Worm (Caenorhabditis elegans): ENCODE results near the gene B0496.2.

B0496.2 gene

ce11 chrIV:7447556-7447955, at the start of gene B0496.2:
B0496.2 (plus strand) TSS chrIV:7447856.
- no peak for TF ChIP-seq unc-62 (GFP tag; optimal IDR thresholded peaks at IDR 0.05)

ce11 chrIV:7400502-7401118, 47.0 kb upstream of the B0496.2 start:
- TF ChIP-seq unc-62 (GFP tag; optimal IDR thresholded peaks at IDR 0.05) = no peak

ce11 chrIV:7402077-7402476, 45.6 kb upstream of the B0496.2 start:
- TF ChIP-seq unc-62 (GFP tag; optimal IDR thresholded peaks at IDR 0.05) = peak; percentile 26

ce11 chrIV:7403422-7403821, 44.2 kb upstream of the B0496.2 start:
- no peak for TF ChIP-seq unc-62 (GFP tag; optimal IDR thresholded peaks at IDR 0.05)

ce11 chrIV:7404934-7405632, 42.6 kb upstream of the B0496.2 start, which contains the start of the genes C48A7.16 and egl-19:
C48A7.16 (plus strand) TSS chrIV:7405477.
egl-19 (plus strand) TSS chrIV:7405582.
- no peak for TF ChIP-seq unc-62 (GFP tag; optimal IDR thresholded peaks at IDR 0.05)

- TF ChIP-seq unc-62 (GFP tag; optimal IDR thresholded peaks at IDR 0.05) = no peak
Observed at ce11 chrIV:7406690-7407089, 41.0 kb upstream of the B0496.2 start.

ce11 chrIV:7407301-7407700, 40.4 kb upstream of the B0496.2 start:
- no peak for TF ChIP-seq unc-62 (GFP tag; optimal IDR thresholded peaks at IDR 0.05)

ce11 chrIV:7413573-7413972, 34.1 kb upstream of the B0496.2 start:
- TF ChIP-seq unc-62 (GFP tag; optimal IDR thresholded peaks at IDR 0.05) = no peak

- no peak for TF ChIP-seq unc-62 (GFP tag; optimal IDR thresholded peaks at IDR 0.05)
Observed at ce11 chrIV:7414163-7414562, 33.5 kb upstream of the B0496.2 start.

ce11 chrIV:7418818-7419217, 28.8 kb upstream of the B0496.2 start, which contains the start of gene B0496.6:
B0496.6 (plus strand) TSS chrIV:7419118.
- no peak for TF ChIP-seq unc-62 (GFP tag; optimal IDR thresholded peaks at IDR 0.05)

ce11 chrIV:7420913-7421312, 26.7 kb upstream of the B0496.2 start, which contains the start of gene srtx-1:
srtx-1 (plus strand) TSS chrIV:7421213.
- no peak for TF ChIP-seq unc-62 (GFP tag; optimal IDR thresholded peaks at IDR 0.05)

ce11 chrIV:7424198-7424597, 23.5 kb upstream of the B0496.2 start, which contains the start of gene unc-82:
unc-82 (plus strand) TSS chrIV:7424498.
- no peak for TF ChIP-seq unc-62 (GFP tag; optimal IDR thresholded peaks at IDR 0.05)

- no peak for TF ChIP-seq unc-62 (GFP tag; optimal IDR thresholded peaks at IDR 0.05)
Observed at ce11 chrIV:7426055-7426454, 21.6 kb upstream of the B0496.2 start.

ce11 chrIV:7428347-7428746, 19.3 kb upstream of the B0496.2 start:
- TF ChIP-seq unc-62 (GFP tag; optimal IDR thresholded peaks at IDR 0.05) = no peak

- no peak for TF ChIP-seq unc-62 (GFP tag; optimal IDR thresholded peaks at IDR 0.05)
Observed at ce11 chrIV:7428998-7429397, 18.7 kb upstream of the B0496.2 start.

- no peak for TF ChIP-seq unc-62 (GFP tag; optimal IDR thresholded peaks at IDR 0.05)
Observed at ce11 chrIV:7433858-7434257, 13.8 kb upstream of the B0496.2 start, which contains the start of gene B0496.11. B0496.11 (minus strand) TSS chrIV:7433958.

ce11 chrIV:7439377-7439776, 8.3 kb upstream of the B0496.2 start:
- no peak for TF ChIP-seq unc-62 (GFP tag; optimal IDR thresholded peaks at IDR 0.05)
